Worm (Caenorhabditis elegans) whole organism, early embryonic: ENCODE results near the gene gos-28.
A peak's percentile ranks its signal among the peaks of the same experiment; 100 is the strongest.

Experiments used
- F13C5.2 ChIP-seq: sonication (generic microtip); optimal IDR thresholded peaks from 2 replicates; lab custom pipeline; 2017; ENCODE audit warnings: mild to moderate bottlenecking, missing genetic modification characterization, inconsistent platforms, missing compliant biosample characterization
- ama-1 ChIP-seq: fragments of 150-350 bp; optimal IDR thresholded peaks from 2 replicates; lab custom pipeline; 2014
- ceh-13 ChIP-seq: fragments of 200-800 bp; sonication (Bioruptor generic); optimal IDR thresholded peaks from 2 replicates; lab custom pipeline; 2018; ENCODE audit warnings: mild to moderate bottlenecking, missing genetic modification characterization, missing compliant biosample characterization
- ets-7 ChIP-seq: sonication (generic microtip); optimal IDR thresholded peaks from 2 replicates; lab custom pipeline; 2016; ENCODE audit warnings: missing genotype, missing genetic modification characterization, missing compliant biosample characterization
- flt-1 ChIP-seq: fragments of 200-800 bp; sonication (Bioruptor generic); IDR thresholded peaks from 2 replicates; pipeline ENCODE4 v1.3.6; 2022; ENCODE audit warnings: missing genetic modification characterization, missing compliant biosample characterization
- hmbx-1 ChIP-seq: sonication (generic microtip); optimal IDR thresholded peaks from 2 replicates; lab custom pipeline; 2016; ENCODE audit warnings: mild to moderate bottlenecking, missing genetic modification characterization, missing compliant biosample characterization
- hmg-4 ChIP-seq: fragments of 200-800 bp; sonication (Bioruptor generic); optimal IDR thresholded peaks from 2 replicates; lab custom pipeline; 2018; ENCODE audit warnings: mild to moderate bottlenecking, missing genetic modification characterization, missing compliant biosample characterization
- pes-1 ChIP-seq: fragments of 200-800 bp; sonication (Bioruptor generic); IDR thresholded peaks from 2 replicates; pipeline ENCODE4 v1.3.6; 2022; ENCODE audit warnings: missing genetic modification reagents, missing genetic modification characterization, missing compliant biosample characterization
- scrt-1 ChIP-seq: fragments of 200-800 bp; sonication (Bioruptor generic); IDR thresholded peaks from 2 replicates; pipeline ENCODE4 v1.3.6; 2022; ENCODE audit warnings: missing genetic modification characterization, missing compliant biosample characterization

ce11 chrIII:7381546-7382171 is 32.7 kb upstream of the gos-28 start, which contains the start of the genes hmg-4 and T20B12.3:
- no peak for TF ChIP-seq ama-1 (lab: Kevin White, UChicago)
- no peak for TF ChIP-seq pes-1 (GFP tag; lab: Robert Waterston, UW)
- no peak for TF ChIP-seq ets-7 (tag; lab: Kevin White, UChicago)
- no peak for TF ChIP-seq scrt-1
- TF ChIP-seq hmg-4 = no peak
- TF ChIP-seq flt-1 (GFP tag; lab: Robert Waterston, UW) = no peak
- TF ChIP-seq ceh-13 (GFP tag; lab: Kevin White, UChicago) = no peak
- peak; percentile 18 for TF ChIP-seq F13C5.2 (tag; lab: Kevin White, UChicago)
- TF ChIP-seq hmbx-1 (tag; lab: Kevin White, UChicago) = no peak
